Worm (Caenorhabditis elegans) whole organism, late embryonic: ENCODE measurements around the gene aagr-4.

ENCODE experiments used
- ahr-1 ChIP-seq: sonication (generic microtip); optimal IDR thresholded peaks from 2 replicates; lab custom pipeline; 2016; ENCODE audit warnings: missing genetic modification characterization, missing compliant biosample characterization
- ama-1 ChIP-seq: fragments of 150-350 bp; optimal IDR thresholded peaks from 2 replicates; lab custom pipeline; 2014
- dve-1 ChIP-seq: sonication (generic microtip); optimal IDR thresholded peaks from 2 replicates; lab custom pipeline; 2017; ENCODE audit warnings: antibody characterized with exemption, mild to moderate bottlenecking, missing genetic modification characterization, missing compliant biosample characterization
- syd-9 ChIP-seq: sonication (generic microtip); optimal IDR thresholded peaks from 2 replicates; lab custom pipeline; 2016; ENCODE audit warnings: mild to moderate bottlenecking, missing genetic modification characterization, moderate library complexity, missing compliant biosample characterization

DNA sequence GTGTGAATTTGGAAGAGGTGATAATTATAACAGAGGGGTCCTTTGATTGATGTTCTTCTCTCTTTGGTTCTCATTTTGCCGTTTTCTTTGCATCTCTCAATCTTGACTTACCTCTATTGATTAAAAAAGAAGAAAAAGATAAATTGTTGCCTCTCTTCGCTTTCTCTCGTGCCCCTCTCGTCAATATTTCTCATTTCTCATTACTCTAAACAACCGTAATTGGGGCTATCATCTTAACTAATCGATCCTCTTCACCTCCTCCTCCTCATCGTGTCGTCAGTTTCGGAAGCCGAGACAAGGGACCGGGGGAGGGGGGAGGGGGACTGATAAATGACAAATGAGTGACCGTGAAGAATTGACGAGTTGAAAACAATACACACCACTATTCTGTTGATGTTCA lies 38.2 kb downstream of the aagr-4 start:
- TF ChIP-seq syd-9 (tag; lab: Kevin White, UChicago) (no peak), dve-1 (tag; lab: Kevin White, UChicago) (no peak), ama-1 (lab: Kevin White, UChicago) (no peak), ahr-1 (tag; lab: Kevin White, UChicago) (no peak)
